Worm (Caenorhabditis elegans) whole organism, late embryonic: ENCODE results near the gene ncr-1.

ENCODE experiments used
- ama-1 ChIP-seq: fragments of 150-350 bp; optimal IDR thresholded peaks from 2 replicates; lab custom pipeline; 2014
- lin-11 ChIP-seq: fragments of 200-800 bp; sonication (Bioruptor generic); optimal IDR thresholded peaks from 2 replicates; lab custom pipeline; 2018; ENCODE audit warnings: mild to moderate bottlenecking, missing genetic modification characterization, missing compliant biosample characterization
- npax-4 ChIP-seq: sonication (generic microtip); optimal IDR thresholded peaks from 2 replicates; lab custom pipeline; 2016; ENCODE audit warnings: missing genetic modification characterization, missing compliant biosample characterization
- pha-4 ChIP-seq: fragments of 150-350 bp; optimal IDR thresholded peaks from 2 replicates; lab custom pipeline; 2018; ENCODE audit warnings: missing biosample characterization, missing genetic modification reagents, missing genetic modification characterization
- sox-4 ChIP-seq: sonication (generic microtip); optimal IDR thresholded peaks from 2 replicates; lab custom pipeline; 2017; ENCODE audit warnings: mild to moderate bottlenecking, missing genetic modification characterization, inconsistent platforms, missing compliant biosample characterization

DNA sequence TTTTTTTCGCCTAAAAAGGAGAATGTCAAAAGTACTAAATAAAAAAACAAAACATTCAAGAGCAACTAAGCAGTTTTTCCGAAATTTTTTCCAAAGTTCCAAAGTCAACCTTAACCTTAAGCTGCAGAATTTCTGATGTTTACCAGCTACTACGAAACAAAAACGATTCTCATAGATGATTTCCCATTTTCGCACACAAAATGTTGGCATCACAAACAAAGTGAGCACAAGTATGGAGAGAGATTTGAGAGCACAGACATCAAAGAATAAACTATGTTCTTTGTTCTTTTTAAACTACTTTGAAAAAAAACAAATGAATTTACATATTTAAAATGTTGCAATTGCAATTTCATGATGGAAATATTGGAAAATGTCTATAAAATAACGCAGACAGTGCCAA lies 34.7 kb upstream of the ncr-1 start:
- no peak for TF ChIP-seq sox-4 (tag; lab: Kevin White, UChicago)
- no peak for TF ChIP-seq npax-4 (tag; lab: Kevin White, UChicago)
- TF ChIP-seq lin-11 (tag; lab: Kevin White, UChicago) = no peak
- no peak for TF ChIP-seq ama-1
- no peak for TF ChIP-seq pha-4
